Fruit fly (Drosophila melanogaster): ENCODE results near the gene mRpL1.

The mRpL1 gene

dm6 chr3R:8343251-8343744 lies 42.1 kb downstream of the mRpL1 start, which contains the start of the genes PNKP and COX7AL:
Gene PNKP (minus strand): TSS chr3R:8343516.
Gene COX7AL (plus strand): TSS chr3R:8343669.
- TF ChIP-seq rgr (GFP tag; optimal IDR thresholded peaks at IDR 0.05) (peak; percentile 59), brk (GFP tag; optimal IDR thresholded peaks at IDR 0.05) (no peak), ey (GFP tag; optimal IDR thresholded peaks at IDR 0.05) (no peak), Dif (GFP tag; optimal IDR thresholded peaks at IDR 0.05; ENCODE audit: partially characterized antibody) (no peak), Sp1 (GFP tag; optimal IDR thresholded peaks at IDR 0.05) (no peak), Dfd (GFP tag; optimal IDR thresholded peaks at IDR 0.05) (no peak)

DNA sequence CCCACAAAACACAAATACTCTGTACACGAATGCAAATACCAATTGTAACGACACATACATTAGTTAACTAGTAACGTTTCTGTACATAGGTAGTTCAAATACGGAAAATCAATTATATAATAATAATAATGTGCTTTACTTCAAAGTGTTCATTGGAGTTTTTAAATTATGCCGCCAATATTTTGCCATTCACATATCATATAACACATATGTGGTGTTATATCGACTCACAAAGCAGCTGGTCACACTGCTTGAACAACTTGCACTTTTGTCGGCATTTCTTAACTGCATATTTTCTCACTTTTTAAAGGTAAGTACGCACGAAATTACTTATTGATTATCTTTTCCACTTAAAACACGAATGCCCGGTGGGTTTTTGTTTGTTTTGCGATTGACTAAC lies 42.9 kb downstream of the mRpL1 start, which contains the start of gene DppIII:
TSS of gene DppIII (plus strand) at position 227 of the 400 bp plus-strand sequence.
- TF ChIP-seq CG32264 (GFP tag; optimal IDR thresholded peaks at IDR 0.05) (no peak), sage (GFP tag; optimal IDR thresholded peaks at IDR 0.05) (no peak), Sp1 (GFP tag; optimal IDR thresholded peaks at IDR 0.05) (no peak), Vsx2 (GFP tag; optimal IDR thresholded peaks at IDR 0.05; ENCODE audit: partially characterized antibody) (no peak), Myc (optimal IDR thresholded peaks at IDR 0.05) (no peak), GATAd (GFP tag; optimal IDR thresholded peaks at IDR 0.05) (no peak), jim (GFP tag; optimal IDR thresholded peaks at IDR 0.05) (no peak), Mio (GFP tag; optimal IDR thresholded peaks at IDR 0.05) (no peak), OdsH (GFP tag; optimal IDR thresholded peaks at IDR 0.05) (no peak), ey (GFP tag; optimal IDR thresholded peaks at IDR 0.05) (no peak), N (GFP tag; optimal IDR thresholded peaks at IDR 0.05) (no peak), Dif (GFP tag; optimal IDR thresholded peaks at IDR 0.05; ENCODE audit: partially characterized antibody) (no peak)

DNA sequence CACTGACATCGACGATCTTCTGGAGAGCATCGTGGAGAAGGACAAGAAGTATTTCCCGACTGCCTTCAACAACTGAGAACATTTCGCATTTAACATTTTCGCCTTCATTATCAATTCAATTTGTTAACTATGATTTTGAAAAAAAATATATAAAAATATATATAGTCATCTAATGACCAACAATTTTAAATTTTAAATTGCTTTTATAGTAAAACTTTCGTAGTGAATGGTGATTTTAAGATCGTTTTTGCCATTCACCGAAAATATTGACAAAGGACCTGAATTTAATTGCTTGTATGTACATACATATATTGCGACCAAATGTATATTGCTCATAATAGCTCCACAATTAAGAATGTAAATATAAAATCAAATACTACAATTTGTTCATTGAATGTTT lies 46.0 kb downstream of the mRpL1 start, which contains the start of gene CG7352:
TSS of gene CG7352 (plus strand) at position 301 of the 400 bp plus-strand sequence.
- TF ChIP-seq Mio (GFP tag; optimal IDR thresholded peaks at IDR 0.05) (no peak), foxo (GFP tag; optimal IDR thresholded peaks at IDR 0.05) (no peak), brk (GFP tag; optimal IDR thresholded peaks at IDR 0.05) (no peak), rgr (GFP tag; optimal IDR thresholded peaks at IDR 0.05) (no peak), psq (GFP tag; optimal IDR thresholded peaks at IDR 0.05) (no peak), Hnf4 (GFP tag; optimal IDR thresholded peaks at IDR 0.05) (no peak), CrebA (GFP tag; optimal IDR thresholded peaks at IDR 0.05; ENCODE audit: borderline replicate concordance) (no peak)

DNA sequence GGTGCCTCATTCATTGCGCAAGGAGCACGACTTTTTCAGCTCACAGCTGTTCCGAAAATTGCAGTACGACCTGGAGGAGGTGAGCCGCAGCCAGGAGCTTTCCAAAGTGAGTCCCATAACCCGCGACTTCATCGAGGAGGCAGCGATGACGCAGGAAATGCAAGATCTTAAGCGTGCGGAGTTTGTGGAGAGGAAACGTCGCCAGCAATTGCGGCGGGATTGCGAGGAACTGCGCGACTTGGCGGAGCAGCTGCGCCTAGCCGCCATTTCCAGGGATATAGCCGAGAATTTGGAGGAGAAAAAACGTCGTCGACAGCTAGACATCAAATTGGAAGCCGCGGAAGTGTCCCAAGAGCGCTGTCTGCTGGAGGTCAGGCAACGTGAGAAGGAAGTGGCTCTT lies 46.6 kb downstream of the mRpL1 start:
- TF ChIP-seq rgr (GFP tag; optimal IDR thresholded peaks at IDR 0.05) = no peak
- no peak for TF ChIP-seq dl (GFP tag; optimal IDR thresholded peaks at IDR 0.05; ENCODE audit: insufficient read depth in 1 of 2, partially characterized antibody in 2 of 2)
- TF ChIP-seq HLH106 (tag; optimal IDR thresholded peaks at IDR 0.05) = no peak
- TF ChIP-seq Hr83 (GFP tag; optimal IDR thresholded peaks at IDR 0.05; ENCODE audit: poor library complexity, severe bottlenecking) = no peak
- no peak for TF ChIP-seq dsf (GFP tag; optimal IDR thresholded peaks at IDR 0.05; ENCODE audit: borderline replicate concordance)
- no peak for TF ChIP-seq Dif (GFP tag; optimal IDR thresholded peaks at IDR 0.05; ENCODE audit: partially characterized antibody)
- TF ChIP-seq dmrt93B (GFP tag; optimal IDR thresholded peaks at IDR 0.05) = no peak
- TF ChIP-seq Dfd (GFP tag; optimal IDR thresholded peaks at IDR 0.05) = no peak
- TF ChIP-seq woc (GFP tag; optimal IDR thresholded peaks at IDR 0.05) = no peak
- TF ChIP-seq CrebA (GFP tag; optimal IDR thresholded peaks at IDR 0.05; ENCODE audit: borderline replicate concordance) = no peak
- TF ChIP-seq br (GFP tag; optimal IDR thresholded peaks at IDR 0.05) = no peak
- no peak for TF ChIP-seq psq (GFP tag; optimal IDR thresholded peaks at IDR 0.05)
- no peak for TF ChIP-seq Jra (GFP tag; optimal IDR thresholded peaks at IDR 0.05)
- no peak for TF ChIP-seq foxo (GFP tag; optimal IDR thresholded peaks at IDR 0.05)
- TF ChIP-seq Hnf4 (GFP tag; optimal IDR thresholded peaks at IDR 0.05) = no peak
- TF ChIP-seq sv (GFP tag; optimal IDR thresholded peaks at IDR 0.05) = no peak

dm6 chr3R:8349106-8349448 lies 47.8 kb downstream of the mRpL1 start:
- no peak for TF ChIP-seq h (GFP tag; optimal IDR thresholded peaks at IDR 0.05)
